Fruit fly (Drosophila melanogaster): ENCODE measurements around the gene MED30.

Gene MED30

DNA sequence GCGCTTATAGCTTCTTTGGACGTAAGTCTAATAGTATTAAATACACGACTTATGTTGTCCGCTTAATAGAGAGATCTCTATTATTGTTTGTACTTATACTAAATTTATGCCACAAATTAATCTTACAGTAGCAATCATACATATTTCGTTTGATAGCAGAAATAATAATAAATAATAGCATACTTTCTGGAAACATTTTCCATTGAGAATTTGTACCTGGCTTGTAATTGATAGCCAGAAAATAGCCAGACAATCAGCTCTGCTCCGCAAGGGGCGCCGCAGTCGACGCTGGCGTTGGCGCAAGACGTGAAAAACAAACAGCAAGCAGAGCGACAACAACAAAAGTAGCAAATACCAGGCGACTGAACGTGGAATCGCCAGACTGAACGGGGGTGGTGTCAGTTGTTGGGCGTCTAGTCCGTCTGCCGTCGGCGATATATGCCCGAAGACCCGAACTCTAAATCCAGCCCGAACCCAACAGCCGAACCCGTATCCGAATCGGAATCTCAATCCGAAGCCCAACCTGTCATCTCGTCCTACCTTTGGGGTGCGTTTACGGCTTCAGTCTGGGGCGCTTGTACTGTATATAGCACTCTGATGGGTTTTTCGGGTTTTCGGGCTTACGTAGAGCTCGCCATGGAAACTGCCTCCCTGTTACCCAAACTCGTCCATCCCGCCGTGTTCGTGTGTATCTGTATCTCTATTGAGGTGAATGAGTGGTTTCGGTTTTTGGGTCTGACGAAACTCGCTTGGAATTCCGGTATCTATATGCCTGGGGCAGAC lies 45.7 kb upstream of the MED30 start (continued):
- TF ChIP-seq Optix (GFP tag; IDR thresholded peaks at IDR 0.05) (0 out of 3 replicates have a peak, but pooled peaks have one; percentile 11), vnd (GFP tag; IDR thresholded peaks at IDR 0.05; ENCODE audit: partially characterized antibody) (no peak), grn (GFP tag; optimal IDR thresholded peaks at IDR 0.05) (no peak), CG12659 (GFP tag; optimal IDR thresholded peaks at IDR 0.05) (peak; percentile 50), Sin3A (optimal IDR thresholded peaks at IDR 0.05) (peak; percentile 3), CG8281 (tag; optimal IDR thresholded peaks at IDR 0.05) (no peak), kni (GFP tag; optimal IDR thresholded peaks at IDR 0.05) (peak; percentile 97), tin (GFP tag; optimal IDR thresholded peaks at IDR 0.05) (peak; percentile 19), al (GFP tag; IDR thresholded peaks at IDR 0.05) (no peak), abd-A (tag; optimal IDR thresholded peaks at IDR 0.05) (no peak), zen (tag; optimal IDR thresholded peaks at IDR 0.05) (peak; percentile 0), HLH54F (GFP tag; optimal IDR thresholded peaks at IDR 0.05) (no peak), CG2199 (GFP tag; IDR thresholded peaks at IDR 0.05) (no peak), Meics (GFP tag; optimal IDR thresholded peaks at IDR 0.05) (peak; percentile 54), Nf-YA (GFP tag; IDR thresholded peaks at IDR 0.05) (no peak), CG4617 (GFP tag; optimal IDR thresholded peaks at IDR 0.05; ENCODE audit: borderline replicate concordance) (no peak), CG16863 (GFP tag; optimal IDR thresholded peaks at IDR 0.05) (no peak), Sry-β (GFP tag; optimal IDR thresholded peaks at IDR 0.05) (peak; percentile 99), NfI (GFP tag; optimal IDR thresholded peaks at IDR 0.05) (peak; percentile 31), Nf-YB (GFP tag; optimal IDR thresholded peaks at IDR 0.05) (peak; percentile 0), oc (tag; optimal IDR thresholded peaks at IDR 0.05) (no peak), CG2712 (tag; optimal IDR thresholded peaks at IDR 0.05) (peak; percentile 37), Atf3 (GFP tag; optimal IDR thresholded peaks at IDR 0.05) (no peak), Pdp1 (GFP tag; optimal IDR thresholded peaks at IDR 0.05) (peak in 1 of 2 experiments; percentile 11), Gug (GFP tag; IDR thresholded peaks at IDR 0.05) (no peak), CG16813 (GFP tag; IDR thresholded peaks at IDR 0.05; ENCODE audit: partially characterized antibody) (no peak), chif (GFP tag; optimal IDR thresholded peaks at IDR 0.05) (peak; percentile 27 to 43), fd64A (GFP tag; optimal IDR thresholded peaks at IDR 0.05) (no peak), Antp (GFP tag; optimal IDR thresholded peaks at IDR 0.05) (no peak), Dfd (GFP tag; optimal IDR thresholded peaks at IDR 0.05) (no peak), Camta (GFP tag; optimal IDR thresholded peaks at IDR 0.05) (peak; percentile 8), CG13287 (GFP tag; IDR thresholded peaks at IDR 0.05; ENCODE audit: partially characterized antibody) (0 out of 2 replicates have a peak, but pooled peaks have one; percentile 11), HHEX (GFP tag; optimal IDR thresholded peaks at IDR 0.05) (no peak), Bteb2 (GFP tag; optimal IDR thresholded peaks at IDR 0.05) (no peak), inv (GFP tag; IDR thresholded peaks at IDR 0.05; ENCODE audit: partially characterized antibody) (no peak), H2.0 (GFP tag; IDR thresholded peaks at IDR 0.05) (no peak), nerfin-1 (tag; optimal IDR thresholded peaks at IDR 0.05) (peak; percentile 59), gce (GFP tag; IDR thresholded peaks at IDR 0.05) (no peak), HLH4C (GFP tag; IDR thresholded peaks at IDR 0.05; ENCODE audit: partially characterized antibody) (no peak), gfzf (GFP tag; optimal IDR thresholded peaks at IDR 0.05) (no peak), Ada2b (GFP tag; IDR thresholded peaks at IDR 0.05) (no peak), CG10543 (GFP tag; optimal IDR thresholded peaks at IDR 0.05) (no peak), sim (GFP tag; IDR thresholded peaks at IDR 0.05) (no peak), BEAF-32 (GFP tag; optimal IDR thresholded peaks at IDR 0.05) (no peak), br (optimal IDR thresholded peaks at IDR 0.05) (no peak), CG9215 (GFP tag; IDR thresholded peaks at IDR 0.05) (peak; percentile 28; the same call in 1 of the 2 replicates), CG5953 (GFP tag; IDR thresholded peaks at IDR 0.05) (no peak), CG4360 (GFP tag; IDR thresholded peaks at IDR 0.05) (peak; percentile 92), run (tag; optimal IDR thresholded peaks at IDR 0.05) (no peak)

Data from whole organism, embryonic.